Fruit fly (Drosophila melanogaster) whole organism, embryonic: ENCODE data around the gene Tace.

Experiments used
- Asciz ChIP-seq: fragments of 200-800 bp; sonication (Bioruptor generic); optimal IDR thresholded peaks from 2 replicates; lab custom pipeline; 2017; ENCODE audit warnings: missing biosample characterization, mild to moderate bottlenecking, missing genetic modification characterization, missing genetic modification reagents
- B-H1 ChIP-seq: fragments of 200-800 bp; sonication (Bioruptor generic); IDR thresholded peaks from 3 replicates; pipeline ENCODE4 v1.3.6; 2022; ENCODE audit warnings: missing biosample characterization, missing genetic modification characterization
- Bgb ChIP-seq: fragments of 200-800 bp; sonication (Bioruptor generic); IDR thresholded peaks from 2 replicates; pipeline ENCODE4 v1.3.6; 2022; ENCODE audit warnings: missing biosample characterization, missing genetic modification characterization; ENCODE audit not compliant: partially characterized antibody
- CG10267 ChIP-seq: fragments of 200-800 bp; sonication (Bioruptor generic); optimal IDR thresholded peaks from 2 replicates; lab custom pipeline; 2018; ENCODE audit warnings: missing biosample characterization, mild to moderate bottlenecking, missing genetic modification characterization, moderate library complexity
- CG11696 ChIP-seq: fragments of 200-800 bp; sonication (Bioruptor generic); IDR thresholded peaks from 2 replicates; pipeline ENCODE4 v1.3.6; 2022; ENCODE audit warnings: missing biosample characterization, missing genetic modification characterization
- CG12659 ChIP-seq: fragments of 200-800 bp; sonication (Bioruptor generic); optimal IDR thresholded peaks from 3 replicates; lab custom pipeline; 2017; ENCODE audit warnings: mild to moderate bottlenecking, missing biosample characterization, missing genetic modification reagents, missing genetic modification characterization
- CG12744 ChIP-seq: fragments of 200-800 bp; sonication (Bioruptor generic); optimal IDR thresholded peaks from 2 replicates; lab custom pipeline; 2016; ENCODE audit warnings: missing biosample characterization, missing genetic modification characterization
- CG14710 ChIP-seq: fragments of 200-800 bp; sonication (Bioruptor generic); optimal IDR thresholded peaks from 3 replicates; lab custom pipeline; 2019; ENCODE audit warnings: missing biosample characterization, mild to moderate bottlenecking, missing genetic modification characterization, moderate library complexity
- CG15514 ChIP-seq: fragments of 200-800 bp; sonication (Bioruptor generic); optimal IDR thresholded peaks from 3 replicates; lab custom pipeline; 2017; ENCODE audit warnings: missing biosample characterization, missing genetic modification characterization, mild to moderate bottlenecking, moderate library complexity, missing genetic modification reagents
- CG1603 ChIP-seq: fragments of 200-800 bp; sonication (Bioruptor generic); optimal IDR thresholded peaks from 2 replicates; lab custom pipeline; 2019; ENCODE audit warnings: missing biosample characterization, mild to moderate bottlenecking, missing genetic modification characterization, moderate library complexity
- CG16813 ChIP-seq: fragments of 200-800 bp; sonication (Bioruptor generic); IDR thresholded peaks from 3 replicates; pipeline ENCODE4 v1.3.6; 2022; ENCODE audit warnings: missing biosample characterization, missing genetic modification characterization; ENCODE audit not compliant: partially characterized antibody
- CG2116 ChIP-seq: fragments of 200-800 bp; sonication (Bioruptor generic); optimal IDR thresholded peaks from 3 replicates; lab custom pipeline; 2018; ENCODE audit warnings: missing biosample characterization, mild to moderate bottlenecking, missing genetic modification characterization
- CG2199 ChIP-seq: fragments of 200-800 bp; sonication (Bioruptor generic); IDR thresholded peaks from 3 replicates; pipeline ENCODE4 v1.3.6; 2022; ENCODE audit warnings: missing biosample characterization, missing genetic modification characterization
- CG34224 ChIP-seq: fragments of 200-800 bp; sonication (Bioruptor generic); IDR thresholded peaks from 3 replicates; pipeline ENCODE4 v1.3.6; 2022; ENCODE audit warnings: missing biosample characterization, missing genetic modification characterization; ENCODE audit not compliant: partially characterized antibody
- CG34422 ChIP-seq: fragments of 200-800 bp; sonication (Bioruptor generic); IDR thresholded peaks from 3 replicates; pipeline ENCODE4 v1.3.6; 2022; ENCODE audit warnings: missing biosample characterization, missing genetic modification characterization
- CG3995 ChIP-seq: fragments of 200-800 bp; sonication (Bioruptor generic); optimal IDR thresholded peaks from 3 replicates; lab custom pipeline; 2016; ENCODE audit warnings: missing biosample characterization, missing genetic modification characterization
- CG4282 ChIP-seq: fragments of 200-800 bp; sonication (Bioruptor generic); optimal IDR thresholded peaks from 2 replicates; lab custom pipeline; 2016; ENCODE audit warnings: missing biosample characterization, missing genetic modification characterization
- CG6791 ChIP-seq: fragments of 200-800 bp; sonication (Bioruptor generic); IDR thresholded peaks from 3 replicates; pipeline ENCODE4 v1.3.6; 2022; ENCODE audit warnings: missing biosample characterization, missing genetic modification characterization; ENCODE audit not compliant: partially characterized antibody
- Dbx ChIP-seq: fragments of 200-800 bp; sonication (Bioruptor generic); IDR thresholded peaks from 3 replicates; pipeline ENCODE4 v1.3.6; 2022; ENCODE audit warnings: missing biosample characterization, missing genetic modification characterization
- Dip2 ChIP-seq: fragments of 200-800 bp; sonication (Bioruptor generic); IDR thresholded peaks from 2 replicates; pipeline ENCODE4 v1.3.6; 2022; ENCODE audit warnings: missing biosample characterization, missing genetic modification characterization
- Dll ChIP-seq: fragments of 200-800 bp; sonication (Bioruptor generic); IDR thresholded peaks from 4 replicates; pipeline ENCODE4 v1.3.6; 2022; ENCODE audit warnings: missing biosample characterization, missing genetic modification characterization; ENCODE audit not compliant: partially characterized antibody
- Doc3 ChIP-seq: fragments of 200-800 bp; sonication (Bioruptor generic); IDR thresholded peaks from 3 replicates; pipeline ENCODE4 v1.3.6; 2022; ENCODE audit warnings: missing biosample characterization, missing genetic modification characterization; ENCODE audit not compliant: partially characterized antibody
- Dref ChIP-seq: fragments of 200-800 bp; sonication (Bioruptor generic); IDR thresholded peaks from 2 replicates; pipeline ENCODE4 v1.3.6; 2022; ENCODE audit warnings: missing biosample characterization, missing genetic modification characterization
- E2f2 ChIP-seq: fragments of 200-800 bp; sonication (Bioruptor generic); IDR thresholded peaks from 2 replicates; pipeline ENCODE4 v1.3.6; 2022; ENCODE audit warnings: missing biosample characterization, missing genetic modification characterization
- Ets65A ChIP-seq: fragments of 200-800 bp; sonication (Bioruptor generic); peaks from one replicate; lab custom pipeline; 2016; ENCODE audit warnings: missing biosample characterization, missing genetic modification characterization
- Fer1 ChIP-seq: fragments of 200-800 bp; sonication (Bioruptor generic); optimal IDR thresholded peaks from 2 replicates; lab custom pipeline; 2017; ENCODE audit warnings: missing biosample characterization, mild to moderate bottlenecking, missing genetic modification characterization
- Gug ChIP-seq: fragments of 200-800 bp; sonication (Bioruptor generic); IDR thresholded peaks from 4 replicates; pipeline ENCODE4 v1.3.6; 2022; ENCODE audit warnings: missing biosample characterization, missing genetic modification characterization
- HLH4C ChIP-seq: fragments of 200-800 bp; sonication (Bioruptor generic); IDR thresholded peaks from 3 replicates; pipeline ENCODE4 v1.3.6; 2022; ENCODE audit warnings: missing biosample characterization, missing genetic modification characterization; ENCODE audit not compliant: partially characterized antibody
- Lhr ChIP-seq: fragments of 200-800 bp; sonication (Bioruptor generic); optimal IDR thresholded peaks from 3 replicates; lab custom pipeline; 2017; ENCODE audit warnings: mild to moderate bottlenecking, missing biosample characterization, missing genetic modification reagents, missing genetic modification characterization
- MBD-R2 ChIP-seq: fragments of 200-800 bp; sonication (Bioruptor generic); IDR thresholded peaks from 2 replicates; pipeline ENCODE4 v1.3.6; 2022; ENCODE audit warnings: missing biosample characterization, missing genetic modification characterization
- Med ChIP-seq: fragments of 200-800 bp; sonication (Bioruptor generic); peaks from one replicate; lab custom pipeline; 2016; ENCODE audit warnings: missing biosample characterization, missing genetic modification characterization, mild to moderate bottlenecking, inconsistent platforms, moderate library complexity
- Mrtf ChIP-seq: fragments of 200-800 bp; sonication (Bioruptor generic); IDR thresholded peaks from 3 replicates; pipeline ENCODE4 v1.3.6; 2022; ENCODE audit warnings: missing biosample characterization, missing genetic modification characterization
- Opbp ChIP-seq: fragments of 200-800 bp; sonication (Bioruptor generic); IDR thresholded peaks from 3 replicates; pipeline ENCODE4 v1.3.6; 2022; ENCODE audit warnings: missing biosample characterization, missing genetic modification characterization; ENCODE audit not compliant: partially characterized antibody
- chinmo ChIP-seq: fragments of 200-800 bp; sonication (Bioruptor generic); IDR thresholded peaks from 4 replicates; pipeline ENCODE4 v1.3.6; 2022; ENCODE audit warnings: missing biosample characterization, missing genetic modification characterization; ENCODE audit not compliant: partially characterized antibody
- grn ChIP-seq: fragments of 200-800 bp; sonication (Bioruptor generic); optimal IDR thresholded peaks from 3 replicates; lab custom pipeline; 2017; ENCODE audit warnings: missing biosample characterization, missing genetic modification characterization
- knrl ChIP-seq: fragments of 200-800 bp; sonication (Bioruptor generic); IDR thresholded peaks from 3 replicates; pipeline ENCODE4 v1.3.6; 2022; ENCODE audit warnings: missing biosample characterization, missing genetic modification characterization; ENCODE audit not compliant: partially characterized antibody
- nerfin-2 ChIP-seq: fragments of 200-800 bp; sonication (Bioruptor generic); IDR thresholded peaks from 2 replicates; pipeline ENCODE4 v1.3.6; 2022; ENCODE audit warnings: missing biosample characterization, missing genetic modification characterization; ENCODE audit not compliant: partially characterized antibody
- phol ChIP-seq: fragments of 200-800 bp; sonication (Bioruptor generic); optimal IDR thresholded peaks from 3 replicates; lab custom pipeline; 2018; ENCODE audit warnings: missing biosample characterization, mild to moderate bottlenecking, missing genetic modification characterization, moderate library complexity
- pzg ChIP-seq: fragments of 200-800 bp; sonication (Bioruptor generic); optimal IDR thresholded peaks from 3 replicates; lab custom pipeline; 2018; ENCODE audit warnings: missing biosample characterization, mild to moderate bottlenecking, missing genetic modification characterization, moderate library complexity
- seq ChIP-seq: fragments of 200-800 bp; sonication (Bioruptor generic); IDR thresholded peaks from 2 replicates; pipeline ENCODE4 v1.3.6; 2022; ENCODE audit warnings: missing biosample characterization, missing genetic modification characterization
- shn ChIP-seq: fragments of 200-800 bp; sonication (Bioruptor generic); optimal IDR thresholded peaks from 3 replicates; lab custom pipeline; 2016; ENCODE audit warnings: missing biosample characterization, missing genetic modification characterization
- slbo ChIP-seq: fragments of 200-800 bp; sonication (Bioruptor generic); IDR thresholded peaks from 2 replicates; pipeline ENCODE4 v1.3.6; 2022; ENCODE audit warnings: missing biosample characterization, missing genetic modification characterization
- sna ChIP-seq: fragments of 200-800 bp; sonication (Bioruptor generic); IDR thresholded peaks from 2 replicates; pipeline ENCODE4 v1.3.6; 2022; ENCODE audit warnings: missing biosample characterization, missing genetic modification characterization; ENCODE audit not compliant: partially characterized antibody
- stwl ChIP-seq: fragments of 200-800 bp; sonication (Bioruptor generic); optimal IDR thresholded peaks from 3 replicates; lab custom pipeline; 2018; ENCODE audit warnings: missing biosample characterization, mild to moderate bottlenecking, missing genetic modification characterization, moderate library complexity
- sug ChIP-seq: fragments of 200-800 bp; optimal IDR thresholded peaks from 2 replicates; lab custom pipeline; 2019; ENCODE audit warnings: missing biosample characterization, mild to moderate bottlenecking, missing genetic modification characterization, moderate library complexity
- tna ChIP-seq: fragments of 200-800 bp; sonication (Bioruptor generic); IDR thresholded peaks from 2 replicates; pipeline ENCODE4 v1.3.6; 2022; ENCODE audit warnings: missing biosample characterization, missing genetic modification characterization; ENCODE audit not compliant: partially characterized antibody
- vvl ChIP-seq: fragments of 200-800 bp; sonication (Bioruptor generic); IDR thresholded peaks from 2 replicates; pipeline ENCODE4 v1.3.6; 2022; ENCODE audit warnings: missing biosample characterization, missing genetic modification characterization
- zen ChIP-seq: fragments of 200-800 bp; sonication (Bioruptor generic); optimal IDR thresholded peaks from 3 replicates; lab custom pipeline; 2018; ENCODE audit warnings: missing biosample characterization, mild to moderate bottlenecking, missing genetic modification characterization, moderate library complexity
- zf30C ChIP-seq: fragments of 200-800 bp; sonication (Bioruptor generic); optimal IDR thresholded peaks from 3 replicates; lab custom pipeline; 2018; ENCODE audit warnings: missing biosample characterization, mild to moderate bottlenecking, missing genetic modification characterization

Tace gene

dm6 chr3R:30039494-30039893, 39.2 kb downstream of the Tace start, which contains the start of the genes janA, Sry-alpha and Sry-beta (continued):
- TF ChIP-seq Fer1 (GFP tag; lab: Kevin White, UChicago) (peak; percentile 9), Dll (GFP tag; lab: Robert Waterston, UW) (peak; percentile 100), Ets65A (GFP tag; lab: Kevin White, UChicago) (peak; percentile 40), zen (tag; lab: Kevin White, UChicago) (peak; percentile 35), zf30C (GFP tag; lab: Kevin White, UChicago) (no peak), tna (GFP tag; lab: Robert Waterston, UW) (peak; percentile 98), CG34224 (GFP tag; lab: Robert Waterston, UW) (peak; percentile 100), knrl (GFP tag; lab: Robert Waterston, UW) (peak; percentile 99), CG16813 (GFP tag; lab: Robert Waterston, UW) (peak; percentile 100), vvl (peak; percentile 42; the same call in 1 of the 2 replicates), CG15514 (GFP tag; lab: Kevin White, UChicago) (peak; percentile 94), CG14710 (peak; percentile 62), CG6791 (GFP tag; lab: Robert Waterston, UW) (peak; percentile 99), B-H1 (GFP tag; lab: Robert Waterston, UW) (no peak), CG3995 (peak; percentile 78), sna (peak; percentile 100), HLH4C (peak; percentile 99), seq (GFP tag; lab: Robert Waterston, UW) (no peak), chinmo (GFP tag; lab: Robert Waterston, UW) (peak; percentile 99), grn (no peak), pzg (peak; percentile 77), Dbx (GFP tag; lab: Robert Waterston, UW) (peak; percentile 49; the same call in 1 of the 3 replicates), Bgb (peak; percentile 99), stwl (tag; lab: Kevin White, UChicago) (peak; percentile 77), CG11696 (GFP tag; lab: Robert Waterston, UW) (no peak), phol (tag; lab: Kevin White, UChicago) (peak; percentile 49), nerfin-2 (GFP tag; lab: Robert Waterston, UW) (peak; percentile 99), Mrtf (GFP tag; lab: Robert Waterston, UW) (no peak), CG2116 (peak; percentile 86), E2f2 (GFP tag; lab: Robert Waterston, UW) (peak; percentile 71), slbo (GFP tag; lab: Robert Waterston, UW) (peak; percentile 24; the same call in 1 of the 2 replicates), CG34422 (GFP tag; lab: Robert Waterston, UW) (peak; percentile 59; the same call in 1 of the 3 replicates), CG10267 (peak; percentile 62), CG2199 (GFP tag; lab: Robert Waterston, UW) (no peak), MBD-R2 (GFP tag; lab: Robert Waterston, UW) (peak; percentile 93), shn (GFP tag; lab: Kevin White, UChicago) (no peak), Doc3 (peak; percentile 100), Lhr (GFP tag; lab: Kevin White, UChicago) (peak; percentile 24), Med (GFP tag; lab: Kevin White, UChicago) (peak; percentile 86), CG12659 (GFP tag; lab: Kevin White, UChicago) (peak; percentile 83), Dref (GFP tag; lab: Robert Waterston, UW) (peak; percentile 92), Opbp (GFP tag; lab: Robert Waterston, UW) (peak; percentile 98), CG1603 (tag; lab: Kevin White, UChicago) (no peak), CG4282 (GFP tag; lab: Kevin White, UChicago) (no peak), Asciz (GFP tag; lab: Kevin White, UChicago) (no peak), Gug (GFP tag; lab: Robert Waterston, UW) (peak; percentile 51; the same call in 1 of the 4 replicates), CG12744 (GFP tag; lab: Kevin White, UChicago) (no peak), Dip2 (GFP tag; lab: Robert Waterston, UW) (no peak), sug (tag; lab: Kevin White, UChicago) (no peak)
